Fruit fly (Drosophila melanogaster): Measurements from ENCODE around the gene CG31510.
A peak's percentile ranks its signal among the peaks of the same experiment; 100 is the strongest.

Gene CG31510

DNA sequence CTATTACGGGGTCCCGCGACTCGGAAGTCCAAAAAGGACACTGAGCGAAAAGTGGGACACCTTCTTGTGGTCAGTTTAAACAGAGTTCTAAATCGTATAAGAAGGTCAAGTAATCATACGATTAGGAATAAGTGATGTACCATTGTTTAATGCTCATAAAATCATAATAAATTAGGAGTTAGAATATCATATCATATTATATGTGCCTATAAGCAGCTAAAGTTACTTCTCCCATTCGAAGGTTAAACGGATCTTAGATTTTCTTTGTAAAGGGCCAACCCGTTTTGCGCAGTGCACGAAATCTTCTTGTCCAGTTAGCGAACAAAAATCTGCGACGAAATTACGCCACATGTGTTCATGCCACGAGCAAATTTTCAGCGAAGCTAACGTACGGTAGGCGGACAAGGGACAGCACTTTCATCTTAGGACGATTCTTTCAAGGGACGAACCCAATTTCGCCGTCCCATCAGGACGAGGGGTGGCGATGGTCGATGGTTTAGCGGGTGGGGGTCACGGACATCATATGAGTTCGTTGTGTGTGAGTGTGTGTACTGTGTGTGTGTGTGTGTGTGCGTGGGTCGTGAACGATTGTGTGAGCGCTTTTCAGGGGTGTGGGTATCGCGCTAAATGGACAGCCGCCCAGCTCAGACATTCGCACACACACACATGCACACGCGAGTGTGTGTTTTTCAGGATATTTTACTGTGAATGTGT, 45.7 kb upstream of the CG31510 start (continued):
- TF ChIP-seq D19A (tag; optimal IDR thresholded peaks at IDR 0.05), result peak; percentile 30
- TF ChIP-seq CG14965 (GFP tag; optimal IDR thresholded peaks at IDR 0.05; ENCODE audit: borderline replicate concordance), result no peak
- TF ChIP-seq Poxn (GFP tag; IDR thresholded peaks at IDR 0.05), result no peak
- TF ChIP-seq CG14014 (GFP tag; IDR thresholded peaks at IDR 0.05), result no peak; the same call in 1 of the 2 replicates
- TF ChIP-seq her (GFP tag; optimal IDR thresholded peaks at IDR 0.05), result no peak
- TF ChIP-seq Six4 (GFP tag; optimal IDR thresholded peaks at IDR 0.05), result no peak
- TF ChIP-seq E2f1 (GFP tag; IDR thresholded peaks at IDR 0.05), result peak; percentile 31; the same call in 1 of the 2 replicates
- no peak for TF ChIP-seq H15 (GFP tag; IDR thresholded peaks at IDR 0.05)
- no peak for TF ChIP-seq grn (GFP tag; optimal IDR thresholded peaks at IDR 0.05)
- TF ChIP-seq sna (GFP tag; IDR thresholded peaks at IDR 0.05; ENCODE audit: partially characterized antibody), result no peak
- TF ChIP-seq ac (GFP tag; optimal IDR thresholded peaks at IDR 0.05), result no peak
- peak; percentile 20 for TF ChIP-seq pnt (GFP tag; optimal IDR thresholded peaks at IDR 0.05)
- TF ChIP-seq chinmo (GFP tag; IDR thresholded peaks at IDR 0.05; ENCODE audit: partially characterized antibody), result no peak
- TF ChIP-seq ftz-f1 (GFP tag; optimal IDR thresholded peaks at IDR 0.05), result no peak
- peak; percentile 50 for TF ChIP-seq CG9215 (GFP tag; IDR thresholded peaks at IDR 0.05)
- no peak for TF ChIP-seq CG17612 (GFP tag; IDR thresholded peaks at IDR 0.05)
- no peak for TF ChIP-seq Hmx (GFP tag; optimal IDR thresholded peaks at IDR 0.05)
- no peak for TF ChIP-seq hth (optimal IDR thresholded peaks at IDR 0.05)
- TF ChIP-seq Side (GFP tag; optimal IDR thresholded peaks at IDR 0.05), result no peak
- TF ChIP-seq zen (tag; optimal IDR thresholded peaks at IDR 0.05), result no peak
- TF ChIP-seq slou (GFP tag; optimal IDR thresholded peaks at IDR 0.05), result no peak
- peak; percentile 5; the same call in 1 of the 2 replicates for TF ChIP-seq CG4730 (GFP tag; IDR thresholded peaks at IDR 0.05)
- no peak for TF ChIP-seq GATAe (GFP tag; conservative IDR thresholded peaks at IDR 0.05)
- TF ChIP-seq abd-A (tag; optimal IDR thresholded peaks at IDR 0.05), result peak; percentile 55
- TF ChIP-seq kah (GFP tag; optimal IDR thresholded peaks at IDR 0.05), result no peak
- TF ChIP-seq sd (tag; optimal IDR thresholded peaks at IDR 0.05), result no peak
- TF ChIP-seq NK7.1 (GFP tag; optimal IDR thresholded peaks at IDR 0.05), result no peak
- peak; percentile 40 for TF ChIP-seq CG12391 (tag; optimal IDR thresholded peaks at IDR 0.05)
- TF ChIP-seq CG9437 (GFP tag; optimal IDR thresholded peaks at IDR 0.05), result peak; percentile 4
- TF ChIP-seq wek (GFP tag; optimal IDR thresholded peaks at IDR 0.05), result no peak
- TF ChIP-seq CG2712 (tag; optimal IDR thresholded peaks at IDR 0.05), result peak; percentile 60
- peak; percentile 48 for TF ChIP-seq Sox100B (GFP tag; optimal IDR thresholded peaks at IDR 0.05)
- no peak for TF ChIP-seq gsb (GFP tag; IDR thresholded peaks at IDR 0.05)
- TF ChIP-seq Gsc (GFP tag; IDR thresholded peaks at IDR 0.05), result no peak
- peak; percentile 24 for TF ChIP-seq NfI (GFP tag; optimal IDR thresholded peaks at IDR 0.05)
- TF ChIP-seq CG2875 (GFP tag; optimal IDR thresholded peaks at IDR 0.05), result no peak
- TF ChIP-seq eyg (GFP tag; optimal IDR thresholded peaks at IDR 0.05), result no peak
- no peak for TF ChIP-seq MESR4 (GFP tag; optimal IDR thresholded peaks at IDR 0.05)
- no peak for TF ChIP-seq run (tag; optimal IDR thresholded peaks at IDR 0.05)
- no peak for TF ChIP-seq fd3F (GFP tag; optimal IDR thresholded peaks at IDR 0.05)
- TF ChIP-seq chn (GFP tag; optimal IDR thresholded peaks at IDR 0.05), result no peak
- peak in 1 of 2 experiments; percentile 11 for TF ChIP-seq Eip74EF (GFP tag; optimal IDR thresholded peaks at IDR 0.05)
- no peak for TF ChIP-seq hkb (optimal IDR thresholded peaks at IDR 0.05)
- peak; percentile 37 for TF ChIP-seq hkb (GFP tag; IDR thresholded peaks at IDR 0.05)
- peak; percentile 36; the same call in 1 of the 2 replicates for TF ChIP-seq danr (GFP tag; IDR thresholded peaks at IDR 0.05)
- TF ChIP-seq fd64A (GFP tag; optimal IDR thresholded peaks at IDR 0.05), result no peak
- TF ChIP-seq nerfin-1 (tag; optimal IDR thresholded peaks at IDR 0.05), result peak; percentile 70
- no peak for TF ChIP-seq tx (GFP tag; optimal IDR thresholded peaks at IDR 0.05)
- no peak for TF ChIP-seq Kr (GFP tag; optimal IDR thresholded peaks at IDR 0.05)
- TF ChIP-seq cad (GFP tag; optimal IDR thresholded peaks at IDR 0.05), result no peak
- TF ChIP-seq Ravus (GFP tag; IDR thresholded peaks at IDR 0.05), result no peak
